Fruit fly (Drosophila melanogaster) whole organism, embryonic: ENCODE results near the gene Muc14A.
A peak's percentile ranks its signal among the peaks of the same experiment; 100 is the strongest.

ENCODE experiments used
- CG1024 ChIP-seq: fragments of 200-800 bp; sonication (Bioruptor generic); IDR thresholded peaks from 2 replicates; pipeline ENCODE4 v1.3.6; 2022; ENCODE audit warnings: missing biosample characterization, missing genetic modification characterization
- CG10274 ChIP-seq: fragments of 200-800 bp; sonication (Bioruptor generic); optimal IDR thresholded peaks from 3 replicates; lab custom pipeline; 2017; ENCODE audit warnings: missing biosample characterization, mild to moderate bottlenecking, missing genetic modification characterization
- CG10321 ChIP-seq: fragments of 200-800 bp; sonication (Bioruptor generic); IDR thresholded peaks from 2 replicates; pipeline ENCODE4 v1.3.6; 2022; ENCODE audit warnings: missing biosample characterization, missing genetic modification characterization
- CG11085 ChIP-seq: fragments of 200-800 bp; sonication (Bioruptor generic); IDR thresholded peaks from 2 replicates; pipeline ENCODE4 v1.3.6; 2022; ENCODE audit warnings: missing biosample characterization, missing genetic modification characterization
- CG11696 ChIP-seq: fragments of 200-800 bp; sonication (Bioruptor generic); IDR thresholded peaks from 2 replicates; pipeline ENCODE4 v1.3.6; 2022; ENCODE audit warnings: missing biosample characterization, missing genetic modification characterization
- CG14014 ChIP-seq: fragments of 200-800 bp; sonication (Bioruptor generic); IDR thresholded peaks from 2 replicates; pipeline ENCODE4 v1.3.6; 2022; ENCODE audit warnings: missing biosample characterization, missing genetic modification characterization
- CG14860 ChIP-seq: fragments of 200-800 bp; sonication (Bioruptor generic); IDR thresholded peaks from 3 replicates; pipeline ENCODE4 v1.3.6; 2022; ENCODE audit warnings: missing biosample characterization, missing genetic modification characterization; ENCODE audit not compliant: partially characterized antibody
- CG15269 ChIP-seq: fragments of 200-800 bp; sonication (Bioruptor generic); optimal IDR thresholded peaks from 2 replicates; lab custom pipeline; 2018; ENCODE audit warnings: missing biosample characterization, mild to moderate bottlenecking, missing genetic modification characterization, moderate library complexity
- CG15696 ChIP-seq: fragments of 200-800 bp; sonication (Bioruptor generic); optimal IDR thresholded peaks from 2 replicates; lab custom pipeline; 2019; ENCODE audit warnings: missing biosample characterization, mild to moderate bottlenecking, missing genetic modification characterization, moderate library complexity
- CG18262 ChIP-seq: fragments of 200-800 bp; optimal IDR thresholded peaks from 3 replicates; lab custom pipeline; 2019; ENCODE audit warnings: missing biosample characterization, mild to moderate bottlenecking, missing genetic modification characterization, moderate library complexity
- CG2120 ChIP-seq: fragments of 200-800 bp; sonication (Bioruptor generic); optimal IDR thresholded peaks from 3 replicates; lab custom pipeline; 2016; ENCODE audit warnings: missing biosample characterization, missing genetic modification characterization
- CG2202 ChIP-seq: fragments of 200-800 bp; sonication (Bioruptor generic); optimal IDR thresholded peaks from 2 replicates; lab custom pipeline; 2018; ENCODE audit warnings: missing biosample characterization, mild to moderate bottlenecking, missing genetic modification characterization
- CG31441 ChIP-seq: fragments of 200-800 bp; sonication (Bioruptor generic); IDR thresholded peaks from 2 replicates; pipeline ENCODE4 v1.3.6; 2022; ENCODE audit warnings: missing biosample characterization, missing genetic modification characterization
- CG4730 ChIP-seq: fragments of 200-800 bp; sonication (Bioruptor generic); IDR thresholded peaks from 2 replicates; pipeline ENCODE4 v1.3.6; 2022; ENCODE audit warnings: missing biosample characterization, missing genetic modification characterization
- CG6765 ChIP-seq: fragments of 200-800 bp; sonication (Bioruptor generic); optimal IDR thresholded peaks from 3 replicates; lab custom pipeline; 2017; ENCODE audit warnings: missing biosample characterization, mild to moderate bottlenecking, missing genetic modification characterization
- CG7372 ChIP-seq: fragments of 200-800 bp; sonication (Bioruptor generic); IDR thresholded peaks from 2 replicates; pipeline ENCODE4 v1.3.6; 2022; ENCODE audit warnings: missing biosample characterization, missing genetic modification characterization
- CG7745 ChIP-seq: fragments of 200-800 bp; sonication (Bioruptor generic); optimal IDR thresholded peaks from 2 replicates; lab custom pipeline; 2018; ENCODE audit warnings: missing biosample characterization, mild to moderate bottlenecking, missing genetic modification characterization, moderate library complexity
- CG8765 ChIP-seq: fragments of 200-800 bp; sonication (Bioruptor generic); IDR thresholded peaks from 2 replicates; pipeline ENCODE4 v1.3.6; 2022; ENCODE audit warnings: missing biosample characterization, missing genetic modification characterization
- CG9437 ChIP-seq: fragments of 200-800 bp; sonication (Bioruptor generic); optimal IDR thresholded peaks from 2 replicates; lab custom pipeline; 2018; ENCODE audit warnings: missing biosample characterization, mild to moderate bottlenecking, missing genetic modification characterization
- CrebB ChIP-seq: fragments of 200-800 bp; sonication (Bioruptor generic); optimal IDR thresholded peaks from 3 replicates; lab custom pipeline; 2018; ENCODE audit warnings: missing biosample characterization, mild to moderate bottlenecking, missing genetic modification characterization
- D ChIP-seq, 2 experiments: fragments of 200-800 bp in 1 of 2; fragments of >200 bp in 1 of 2; sonication (Bioruptor generic) in 1 of 2; optimal IDR thresholded peaks; 2 replicates in 1 of 2; 3 replicates in 1 of 2; lab custom pipeline; 2017; ENCODE audit warnings: mild to moderate bottlenecking in 1 of 2, missing biosample characterization in 1 of 2, missing genetic modification characterization in 1 of 2, missing genetic modification reagents in 1 of 2
- Dip2 ChIP-seq: fragments of 200-800 bp; sonication (Bioruptor generic); IDR thresholded peaks from 2 replicates; pipeline ENCODE4 v1.3.6; 2022; ENCODE audit warnings: missing biosample characterization, missing genetic modification characterization
- Dll ChIP-seq: fragments of 200-800 bp; sonication (Bioruptor generic); IDR thresholded peaks from 4 replicates; pipeline ENCODE4 v1.3.6; 2022; ENCODE audit warnings: missing biosample characterization, missing genetic modification characterization; ENCODE audit not compliant: partially characterized antibody
- Gug ChIP-seq: fragments of 200-800 bp; sonication (Bioruptor generic); IDR thresholded peaks from 4 replicates; pipeline ENCODE4 v1.3.6; 2022; ENCODE audit warnings: missing biosample characterization, missing genetic modification characterization
- Hey ChIP-seq: fragments of 200-800 bp; sonication (Bioruptor generic); optimal IDR thresholded peaks from 3 replicates; lab custom pipeline; 2018; ENCODE audit warnings: missing biosample characterization, mild to moderate bottlenecking, missing genetic modification characterization
- Hr3 ChIP-seq: fragments of 200-800 bp; sonication (Bioruptor generic); optimal IDR thresholded peaks from 3 replicates; lab custom pipeline; 2016; ENCODE audit warnings: missing biosample characterization, missing genetic modification characterization
- Lim3 ChIP-seq: fragments of 200-800 bp; sonication (Bioruptor generic); IDR thresholded peaks from 2 replicates; pipeline ENCODE4 v1.3.6; 2022; ENCODE audit warnings: missing biosample characterization, missing genetic modification characterization
- Scr ChIP-seq: fragments of 200-800 bp; sonication (Bioruptor generic); IDR thresholded peaks from 2 replicates; pipeline ENCODE4 v1.3.6; 2022; ENCODE audit warnings: missing biosample characterization, missing genetic modification characterization; ENCODE audit not compliant: partially characterized antibody
- Sry-δ ChIP-seq: fragments of 200-800 bp; sonication (Bioruptor generic); optimal IDR thresholded peaks from 2 replicates; lab custom pipeline; 2016; ENCODE audit warnings: missing biosample characterization, missing genetic modification characterization
- Ssrp ChIP-seq: fragments of 200-800 bp; sonication (Bioruptor generic); optimal IDR thresholded peaks from 2 replicates; lab custom pipeline; 2018; ENCODE audit warnings: missing biosample characterization, mild to moderate bottlenecking, missing genetic modification characterization, moderate library complexity
- TFAM ChIP-seq: fragments of 200-800 bp; sonication (Bioruptor generic); optimal IDR thresholded peaks from 2 replicates; lab custom pipeline; 2017; ENCODE audit warnings: missing biosample characterization, missing genetic modification characterization, inconsistent platforms
- ap ChIP-seq: fragments of 200-800 bp; sonication (Bioruptor generic); IDR thresholded peaks from 2 replicates; pipeline ENCODE4 v1.3.6; 2022; ENCODE audit warnings: missing biosample characterization, missing genetic modification characterization
- bbx ChIP-seq: fragments of 200-800 bp; sonication (Bioruptor generic); IDR thresholded peaks from 2 replicates; pipeline ENCODE4 v1.3.6; 2022; ENCODE audit warnings: missing biosample characterization, missing genetic modification characterization; ENCODE audit not compliant: partially characterized antibody
- dm ChIP-seq: fragments of 200-800 bp; sonication (Bioruptor generic); optimal IDR thresholded peaks from 3 replicates; lab custom pipeline; 2016; ENCODE audit warnings: missing biosample characterization, missing genetic modification characterization
- esg ChIP-seq: fragments of 200-800 bp; sonication (Bioruptor generic); conservative IDR thresholded peaks from 2 replicates; pipeline ENCODE4 v1.3.6; 2022; ENCODE audit warnings: missing biosample characterization, missing genetic modification characterization
- fd64A ChIP-seq: fragments of 200-800 bp; sonication (Bioruptor generic); optimal IDR thresholded peaks from 3 replicates; lab custom pipeline; 2018; ENCODE audit warnings: missing biosample characterization, mild to moderate bottlenecking, missing genetic modification characterization
- hb ChIP-seq: fragments of 200-800 bp; sonication (Bioruptor generic); IDR thresholded peaks from 3 replicates; pipeline ENCODE4 v1.3.6; 2022; ENCODE audit warnings: missing biosample characterization, missing genetic modification characterization; ENCODE audit not compliant: partially characterized antibody
- hbn ChIP-seq: fragments of 200-800 bp; sonication (Bioruptor generic); IDR thresholded peaks from 2 replicates; pipeline ENCODE4 v1.3.6; 2022; ENCODE audit warnings: missing biosample characterization, missing genetic modification characterization; ENCODE audit not compliant: partially characterized antibody
- her ChIP-seq: fragments of 200-800 bp; sonication (Bioruptor generic); optimal IDR thresholded peaks from 2 replicates; lab custom pipeline; 2016; ENCODE audit warnings: missing biosample characterization, missing genetic modification characterization
- klu ChIP-seq: fragments of 200-800 bp; sonication (Bioruptor generic); IDR thresholded peaks from 2 replicates; pipeline ENCODE4 v1.3.6; 2022; ENCODE audit warnings: missing biosample characterization, missing genetic modification characterization
- lilli ChIP-seq: fragments of 200-800 bp; sonication (Bioruptor generic); optimal IDR thresholded peaks from 3 replicates; lab custom pipeline; 2016; ENCODE audit warnings: missing biosample characterization, missing genetic modification characterization
- nom ChIP-seq: fragments of 200-800 bp; sonication (Bioruptor generic); optimal IDR thresholded peaks from 2 replicates; lab custom pipeline; 2017; ENCODE audit warnings: missing biosample characterization, missing genetic modification characterization, mild to moderate bottlenecking, moderate library complexity, missing genetic modification reagents
- oc ChIP-seq: fragments of 200-800 bp; sonication (Bioruptor generic); optimal IDR thresholded peaks from 2 replicates; lab custom pipeline; 2018; ENCODE audit warnings: missing biosample characterization, mild to moderate bottlenecking, missing genetic modification characterization, moderate library complexity
- p53 ChIP-seq: fragments of 200-800 bp; sonication (Bioruptor generic); optimal IDR thresholded peaks from 2 replicates; lab custom pipeline; 2016; ENCODE audit warnings: missing biosample characterization, missing genetic modification characterization
- pita ChIP-seq: fragments of 200-800 bp; sonication (Bioruptor generic); optimal IDR thresholded peaks from 2 replicates; lab custom pipeline; 2017; ENCODE audit warnings: missing biosample characterization, mild to moderate bottlenecking, missing genetic modification characterization
- repo ChIP-seq: fragments of 200-800 bp; sonication (Bioruptor generic); optimal IDR thresholded peaks from 2 replicates; lab custom pipeline; 2016; ENCODE audit warnings: missing biosample characterization, missing genetic modification characterization
- sim ChIP-seq: fragments of 200-800 bp; sonication (Bioruptor generic); IDR thresholded peaks from 2 replicates; pipeline ENCODE4 v1.3.6; 2022; ENCODE audit warnings: missing biosample characterization, missing genetic modification characterization
- vvl ChIP-seq: fragments of 200-800 bp; sonication (Bioruptor generic); IDR thresholded peaks from 2 replicates; pipeline ENCODE4 v1.3.6; 2022; ENCODE audit warnings: missing biosample characterization, missing genetic modification characterization
- zfh1 ChIP-seq: fragments of 200-800 bp; sonication (Bioruptor generic); IDR thresholded peaks from 3 replicates; pipeline ENCODE4 v1.3.6; 2022; ENCODE audit warnings: missing biosample characterization, missing genetic modification characterization

Muc14A gene

DNA sequence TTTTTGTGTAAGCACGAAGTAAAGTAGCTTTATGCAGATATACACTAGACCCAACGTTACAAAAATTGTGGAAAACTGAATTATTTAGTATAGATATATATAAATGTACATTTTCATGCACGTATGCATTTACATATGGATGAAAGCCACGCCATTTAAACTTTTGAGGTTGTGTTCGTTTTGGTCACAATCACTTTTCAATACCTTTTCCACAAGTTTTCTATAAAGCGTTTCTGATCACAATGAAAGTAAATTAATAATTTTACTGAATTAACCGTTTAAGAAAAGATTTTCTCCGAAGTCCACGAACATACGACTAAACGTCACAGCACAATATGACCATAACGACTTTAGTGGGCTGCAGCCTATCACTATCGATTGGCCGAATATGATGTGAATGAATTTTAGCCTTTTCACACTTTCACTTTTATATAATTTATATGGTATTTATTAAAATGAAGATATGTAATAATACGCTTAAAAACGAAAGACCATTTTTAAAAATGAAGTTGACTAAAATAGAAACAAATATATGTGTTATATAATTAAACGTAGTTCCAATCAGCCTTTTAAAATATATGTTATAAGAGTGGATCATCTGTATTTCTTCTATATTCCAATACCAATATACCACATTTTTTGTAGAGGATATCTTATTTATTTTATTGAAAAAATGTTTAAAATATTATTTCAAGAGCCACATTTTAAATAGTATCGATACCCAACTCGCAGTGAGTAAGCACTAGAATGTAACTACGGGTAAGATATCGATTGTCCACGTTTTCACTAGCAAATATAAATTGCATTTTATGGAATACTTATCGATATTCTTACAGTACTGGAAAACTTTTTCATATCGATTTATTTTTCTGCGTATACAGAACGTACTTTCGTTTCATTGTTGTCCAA is 17.0 kb upstream of the Muc14A start, which contains the start of the genes CG46312, eIF5 and exd (continued):
- TF ChIP-seq CG10321 (GFP tag; lab: Robert Waterston, UW) (no peak), lilli (GFP tag; lab: Kevin White, UChicago) (no peak), dm (GFP tag; lab: Kevin White, UChicago) (no peak), CG7372 (GFP tag; lab: Robert Waterston, UW) (no peak), CG8765 (GFP tag; lab: Robert Waterston, UW) (no peak), CG2202 (no peak), D (optimal IDR thresholded peaks at IDR 0.05; lab: Kevin White, UChicago) (no peak), D (GFP tag; optimal IDR thresholded peaks at IDR 0.05; lab: Kevin White, UChicago) (no peak), CG10274 (GFP tag; lab: Kevin White, UChicago) (no peak), Dip2 (GFP tag; lab: Robert Waterston, UW) (no peak), zfh1 (GFP tag; lab: Robert Waterston, UW) (no peak), Gug (GFP tag; lab: Robert Waterston, UW) (no peak), pita (GFP tag; lab: Kevin White, UChicago) (no peak), nom (peak; percentile 15), CG6765 (GFP tag; lab: Kevin White, UChicago) (no peak), CG4730 (no peak), CG11696 (GFP tag; lab: Robert Waterston, UW) (no peak), p53 (GFP tag; lab: Kevin White, UChicago) (no peak), CG15696 (tag; lab: Kevin White, UChicago) (no peak), sim (GFP tag; lab: Robert Waterston, UW) (no peak), CG9437 (GFP tag; lab: Kevin White, UChicago) (peak; percentile 42), CrebB (tag; lab: Kevin White, UChicago) (no peak), CG2120 (GFP tag; lab: Kevin White, UChicago) (no peak), CG31441 (no peak), CG18262 (tag; lab: Kevin White, UChicago) (peak; percentile 13), CG14860 (GFP tag; lab: Robert Waterston, UW) (peak; percentile 77), bbx (GFP tag; lab: Robert Waterston, UW) (peak; percentile 86), Dll (GFP tag; lab: Robert Waterston, UW) (peak; percentile 69), Lim3 (no peak), fd64A (GFP tag; lab: Kevin White, UChicago) (no peak), CG1024 (GFP tag; lab: Robert Waterston, UW) (peak; percentile 28; the same call in 1 of the 2 replicates), Sry-δ (peak; percentile 62), vvl (peak; percentile 37; the same call in 1 of the 2 replicates), Ssrp (peak; percentile 13), CG7745 (tag; lab: Kevin White, UChicago) (no peak), repo (GFP tag; lab: Kevin White, UChicago) (no peak), TFAM (GFP tag; lab: Kevin White, UChicago) (no peak), hbn (peak; percentile 61), CG15269 (tag; lab: Kevin White, UChicago) (no peak), oc (tag; lab: Kevin White, UChicago) (no peak), Hr3 (GFP tag; lab: Kevin White, UChicago) (no peak), CG14014 (GFP tag; lab: Robert Waterston, UW) (no peak), klu (GFP tag; lab: Robert Waterston, UW) (no peak), Scr (GFP tag; lab: Robert Waterston, UW) (peak; percentile 75), her (GFP tag; lab: Kevin White, UChicago) (no peak), esg (GFP tag; lab: Robert Waterston, UW) (no peak), hb (peak; percentile 79), Hey (tag; lab: Kevin White, UChicago) (no peak), CG11085 (GFP tag; lab: Robert Waterston, UW) (no peak), ap (GFP tag; lab: Robert Waterston, UW) (no peak)
